Worm (Caenorhabditis elegans): Measurements from ENCODE around the gene irld-36.

The irld-36 gene

ce11 chrII:1712938-1713337, 33.8 kb downstream of the irld-36 start, which contains the start of gene btb-7:
Gene btb-7 (plus strand): TSS chrII:1713238.
- TF ChIP-seq ceh-13 (GFP tag; optimal IDR thresholded peaks at IDR 0.05) (no peak), sea-1 (GFP tag; conservative IDR thresholded peaks at IDR 0.05) (no peak), ama-1 (optimal IDR thresholded peaks at IDR 0.05) (no peak), tbx-37 (GFP tag; conservative IDR thresholded peaks at IDR 0.05) (no peak), hnd-1 (tag; optimal IDR thresholded peaks at IDR 0.05) (no peak)

ce11 chrII:1714772-1715353, 35.7 kb downstream of the irld-36 start, which contains the start of gene btb-6:
Gene btb-6 (plus strand): TSS chrII:1715303.
- no peak for TF ChIP-seq ceh-36 (tag; optimal IDR thresholded peaks at IDR 0.05)
- TF ChIP-seq ceh-13 (GFP tag; optimal IDR thresholded peaks at IDR 0.05) = peak; percentile 1

- TF ChIP-seq hmbx-1 (tag; optimal IDR thresholded peaks at IDR 0.05) (no peak), tbx-11 (GFP tag; IDR thresholded peaks at IDR 0.05) (no peak), ceh-13 (GFP tag; optimal IDR thresholded peaks at IDR 0.05) (no peak), hnd-1 (tag; optimal IDR thresholded peaks at IDR 0.05) (no peak), B0310.2 (tag; optimal IDR thresholded peaks at IDR 0.05) (no peak), tbx-37 (GFP tag; conservative IDR thresholded peaks at IDR 0.05) (no peak), scrt-1 (GFP tag; IDR thresholded peaks at IDR 0.05) (no peak), aly-1 (tag; optimal IDR thresholded peaks at IDR 0.05) (no peak), ets-7 (tag; optimal IDR thresholded peaks at IDR 0.05) (no peak), tra-4 (tag; optimal IDR thresholded peaks at IDR 0.05) (no peak), ama-1 (optimal IDR thresholded peaks at IDR 0.05) (no peak), pes-1 (GFP tag; IDR thresholded peaks at IDR 0.05) (no peak)
These were observed 40.0 kb downstream of the irld-36 start, which contains the start of gene fbxb-48 for ce11 chrII:1719153-1719552. Gene fbxb-48 (minus strand): TSS chrII:1719253.

ce11 chrII:1722394-1722793, 43.2 kb downstream of the irld-36 start, which contains the start of the genes fbxb-5 and btb-8:
Gene fbxb-5 (minus strand): TSS chrII:1722494.
Gene btb-8 (plus strand): TSS chrII:1722770.
- TF ChIP-seq aly-1 (tag; optimal IDR thresholded peaks at IDR 0.05) = no peak

ce11 chrII:1724314-1724713, 45.1 kb downstream of the irld-36 start, which contains the start of gene fbxb-11:
Gene fbxb-11 (plus strand): TSS chrII:1724614.
- TF ChIP-seq tra-4 (tag; optimal IDR thresholded peaks at IDR 0.05) (no peak), scrt-1 (GFP tag; IDR thresholded peaks at IDR 0.05) (no peak), tbx-11 (GFP tag; IDR thresholded peaks at IDR 0.05) (no peak), ceh-36 (tag; optimal IDR thresholded peaks at IDR 0.05) (no peak), ets-7 (tag; optimal IDR thresholded peaks at IDR 0.05) (no peak), B0310.2 (tag; optimal IDR thresholded peaks at IDR 0.05) (no peak), tbx-37 (GFP tag; conservative IDR thresholded peaks at IDR 0.05) (no peak), F13C5.2 (tag; optimal IDR thresholded peaks at IDR 0.05) (no peak), pes-1 (GFP tag; IDR thresholded peaks at IDR 0.05) (no peak), hmg-4 (GFP tag; optimal IDR thresholded peaks at IDR 0.05) (no peak), ama-1 (optimal IDR thresholded peaks at IDR 0.05) (no peak), hmbx-1 (tag; optimal IDR thresholded peaks at IDR 0.05) (no peak), sea-1 (GFP tag; conservative IDR thresholded peaks at IDR 0.05) (no peak), flt-1 (GFP tag; IDR thresholded peaks at IDR 0.05) (no peak), aly-1 (tag; optimal IDR thresholded peaks at IDR 0.05) (no peak), hnd-1 (tag; optimal IDR thresholded peaks at IDR 0.05) (no peak), ceh-13 (GFP tag; optimal IDR thresholded peaks at IDR 0.05) (no peak)

DNA sequence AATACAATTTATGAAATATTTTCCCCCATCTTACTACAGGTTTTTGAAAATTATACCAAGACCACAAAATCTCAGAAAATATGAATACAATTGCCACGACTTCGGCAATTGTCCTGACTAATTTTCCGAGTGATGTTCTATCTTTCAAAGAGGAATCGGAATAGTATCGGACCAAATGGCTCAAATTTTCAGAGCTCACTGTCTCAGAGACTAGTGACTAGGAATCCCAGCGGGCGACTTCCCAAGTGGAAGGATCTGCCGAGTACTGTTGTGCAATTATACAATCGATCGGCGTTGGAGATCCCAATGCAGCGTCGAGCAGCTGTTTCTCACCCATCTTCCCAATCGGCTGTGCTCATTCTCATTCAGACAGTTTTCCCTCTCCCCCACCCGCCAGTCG, 46.6 kb downstream of the irld-36 start, which contains the start of gene F45C12.17:
TSS of gene F45C12.17 (plus strand) at position 377 of the 400 bp plus-strand sequence.
- TF ChIP-seq ama-1 (optimal IDR thresholded peaks at IDR 0.05) (no peak), ceh-13 (GFP tag; optimal IDR thresholded peaks at IDR 0.05) (no peak), F13C5.2 (tag; optimal IDR thresholded peaks at IDR 0.05) (no peak), ets-7 (tag; optimal IDR thresholded peaks at IDR 0.05) (no peak), scrt-1 (GFP tag; IDR thresholded peaks at IDR 0.05) (no peak), B0310.2 (tag; optimal IDR thresholded peaks at IDR 0.05) (no peak), hnd-1 (tag; optimal IDR thresholded peaks at IDR 0.05) (no peak), tbx-11 (GFP tag; IDR thresholded peaks at IDR 0.05) (no peak), flt-1 (GFP tag; IDR thresholded peaks at IDR 0.05) (no peak), aly-1 (tag; optimal IDR thresholded peaks at IDR 0.05) (no peak)

DNA sequence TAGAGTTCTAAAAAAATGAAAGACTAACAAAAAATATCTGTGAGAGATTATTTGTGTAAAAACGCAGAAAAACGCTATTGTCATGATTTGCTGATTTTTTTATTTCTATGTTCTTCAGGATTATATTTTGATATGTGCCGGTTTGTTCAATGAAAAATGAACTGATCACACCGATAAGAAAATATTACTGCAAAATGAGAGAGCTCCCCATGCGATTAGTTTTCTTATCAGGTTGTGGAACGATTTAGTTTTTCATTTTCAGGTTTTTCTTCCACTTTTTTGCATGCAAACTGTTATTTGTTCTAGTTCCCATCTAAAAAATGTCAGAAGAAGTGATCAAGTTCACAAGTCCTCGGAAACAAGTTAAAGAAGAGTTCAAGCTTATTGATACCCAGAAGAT, 49.1 kb downstream of the irld-36 start, which contains the start of gene btb-9:
TSS of gene btb-9 (plus strand) at position 254 of the 400 bp plus-strand sequence.
- TF ChIP-seq hmg-4 (GFP tag; optimal IDR thresholded peaks at IDR 0.05) = no peak
- no peak for TF ChIP-seq ets-7 (tag; optimal IDR thresholded peaks at IDR 0.05)
- TF ChIP-seq hmbx-1 (tag; optimal IDR thresholded peaks at IDR 0.05) = no peak
- TF ChIP-seq tra-4 (tag; optimal IDR thresholded peaks at IDR 0.05) = no peak
- TF ChIP-seq B0310.2 (tag; optimal IDR thresholded peaks at IDR 0.05) = no peak

DNA sequence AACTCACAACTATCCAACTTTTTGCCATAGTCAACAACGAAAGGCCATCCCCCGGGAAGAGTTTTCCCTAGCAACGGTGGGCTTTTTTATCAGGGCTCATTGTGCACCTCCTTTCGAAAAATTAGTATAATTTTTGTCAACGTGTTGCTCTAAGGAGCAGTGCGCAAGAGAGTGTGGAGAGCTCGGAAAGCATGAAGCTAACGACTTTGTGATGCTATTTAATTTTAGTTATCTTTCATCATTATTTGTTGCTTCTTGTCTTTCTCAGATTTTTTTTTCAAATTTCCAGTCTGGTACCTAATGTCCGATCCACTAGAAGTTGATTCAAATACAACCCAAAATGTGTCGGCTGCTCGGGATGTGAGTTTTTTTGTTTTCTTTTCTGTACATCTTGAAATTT, 50.9 kb downstream of the irld-36 start, which contains the start of gene ceh-81:
TSS of gene ceh-81 (plus strand) at position 301 of the 400 bp plus-strand sequence.
- no peak for TF ChIP-seq scrt-1 (GFP tag; IDR thresholded peaks at IDR 0.05)
- TF ChIP-seq sea-1 (GFP tag; conservative IDR thresholded peaks at IDR 0.05) = no peak
- TF ChIP-seq pes-1 (GFP tag; IDR thresholded peaks at IDR 0.05) = no peak
- TF ChIP-seq ets-7 (tag; optimal IDR thresholded peaks at IDR 0.05) = no peak
- no peak for TF ChIP-seq F13C5.2 (tag; optimal IDR thresholded peaks at IDR 0.05)
- no peak for TF ChIP-seq tbx-37 (GFP tag; conservative IDR thresholded peaks at IDR 0.05)
- TF ChIP-seq ama-1 (optimal IDR thresholded peaks at IDR 0.05) = no peak
- no peak for TF ChIP-seq hnd-1 (tag; optimal IDR thresholded peaks at IDR 0.05)
- TF ChIP-seq ceh-13 (GFP tag; optimal IDR thresholded peaks at IDR 0.05) = no peak

Data from whole organism, early embryonic.